Worm (Caenorhabditis elegans): ENCODE results near the gene nhr-281.

nhr-281 gene

DNA sequence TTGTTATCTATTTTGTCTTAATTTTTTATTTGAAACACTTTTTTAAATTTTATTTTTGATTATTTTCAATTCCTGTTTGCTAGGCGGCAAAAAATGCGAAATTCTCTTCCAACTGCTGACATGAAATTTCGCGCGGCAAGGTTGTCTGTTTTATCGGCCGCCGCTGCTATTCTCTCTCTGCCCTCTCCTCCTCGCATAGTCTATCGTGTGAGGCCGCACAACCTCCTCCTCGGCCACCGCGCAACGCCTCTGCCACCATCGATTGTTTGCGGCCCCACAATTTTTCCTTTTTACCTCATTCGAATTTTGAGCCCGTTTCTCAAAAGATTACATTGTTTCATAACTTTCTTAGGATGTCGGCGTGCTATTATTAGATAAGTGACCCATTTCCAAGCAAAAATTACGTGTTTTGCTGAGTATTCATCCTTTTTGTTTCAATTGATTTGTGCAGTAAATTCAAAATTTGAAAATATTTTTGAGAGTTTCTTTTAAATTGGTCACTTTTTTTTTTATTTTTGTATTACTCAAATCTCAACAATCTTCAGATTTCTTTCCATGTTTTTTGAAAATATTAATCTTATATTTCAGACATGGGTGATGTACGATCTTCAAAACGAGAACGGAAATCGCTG lies 14.2 kb upstream of the nhr-281 start, which contains the start of gene F28H6.4:
Gene F28H6.4 (plus strand): TSS at position 582 of the 632 bp plus-strand sequence.
- TF ChIP-seq lin-15B (tag; optimal IDR thresholded peaks at IDR 0.05) (peak; percentile 16), ztf-4 (tag; optimal IDR thresholded peaks at IDR 0.05) (no peak), ama-1 (optimal IDR thresholded peaks at IDR 0.05) (no peak), nhr-77 (tag; optimal IDR thresholded peaks at IDR 0.05) (no peak), fos-1 (tag; optimal IDR thresholded peaks at IDR 0.05) (no peak), R02D3.7 (tag; optimal IDR thresholded peaks at IDR 0.05) (no peak), egl-5 (tag; optimal IDR thresholded peaks at IDR 0.05) (no peak), ceh-82 (tag; optimal IDR thresholded peaks at IDR 0.05) (no peak), nhr-28 (tag; optimal IDR thresholded peaks at IDR 0.05) (no peak), sea-2 (GFP tag; optimal IDR thresholded peaks at IDR 0.05) (no peak), elt-2 (tag; optimal IDR thresholded peaks at IDR 0.05) (peak; percentile 3), lin-39 (tag; optimal IDR thresholded peaks at IDR 0.05) (peak; percentile 3), nfya-1 (tag; optimal IDR thresholded peaks at IDR 0.05; ENCODE audit: insufficient read depth) (peak; percentile 31), nhr-43 (tag; optimal IDR thresholded peaks at IDR 0.05; ENCODE audit: poor library complexity, severe bottlenecking) (no peak), nhr-23 (tag; optimal IDR thresholded peaks at IDR 0.05) (no peak), pqm-1 (tag; optimal IDR thresholded peaks at IDR 0.05) (no peak), hmg-11 (tag; optimal IDR thresholded peaks at IDR 0.05) (peak; percentile 43), aly-2 (tag; optimal IDR thresholded peaks at IDR 0.05) (no peak), elt-3 (tag; optimal IDR thresholded peaks at IDR 0.05) (no peak), pha-4 (tag; optimal IDR thresholded peaks at IDR 0.05) (peak; percentile 34)

DNA sequence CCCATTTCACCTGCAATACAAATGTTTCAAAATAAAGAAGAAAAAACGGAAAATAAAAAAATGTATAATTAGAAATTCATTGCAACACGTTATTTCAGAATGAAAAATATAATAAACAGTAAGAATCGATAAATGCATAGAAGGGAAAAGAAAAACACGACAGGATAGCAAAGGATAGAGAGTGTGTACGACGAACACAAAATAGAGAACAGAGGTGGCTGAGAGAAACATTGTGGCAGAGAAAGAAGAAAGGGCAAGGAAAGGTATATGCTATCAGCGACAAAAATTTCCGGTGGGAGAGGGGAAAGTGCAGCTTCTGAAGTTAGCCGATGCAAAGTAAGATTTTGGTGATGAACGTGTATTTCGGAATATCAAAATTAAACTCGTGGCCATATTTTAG lies 12.6 kb upstream of the nhr-281 start, which contains the start of gene F28H6.6:
Gene F28H6.6 (minus strand): TSS at position 10 of the 400 bp plus-strand sequence.
- no peak for TF ChIP-seq egl-27 (tag; optimal IDR thresholded peaks at IDR 0.05)
- peak; percentile 29 for TF ChIP-seq pha-4 (tag; optimal IDR thresholded peaks at IDR 0.05)

DNA sequence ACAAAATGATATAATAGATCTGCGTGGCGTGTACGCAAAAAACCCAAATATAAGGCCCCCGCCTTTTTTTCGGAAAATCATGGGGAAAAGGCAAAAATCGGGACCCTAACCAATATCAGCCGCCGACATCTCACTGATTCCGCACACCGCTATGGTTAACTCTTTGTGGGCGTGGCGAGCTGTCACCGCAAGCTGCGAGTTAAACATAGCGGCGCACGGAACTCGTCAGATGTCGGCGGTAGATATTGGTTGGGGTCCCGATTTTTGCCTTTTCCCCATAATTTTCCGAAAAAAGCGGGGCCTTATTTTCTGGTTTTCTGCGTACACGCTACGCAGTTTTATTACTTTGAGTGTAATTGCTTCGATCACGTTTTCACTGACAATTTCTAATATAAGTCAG lies 5.5 kb upstream of the nhr-281 start:
- no peak for TF ChIP-seq sea-2 (GFP tag; optimal IDR thresholded peaks at IDR 0.05)
- TF ChIP-seq ama-1 (optimal IDR thresholded peaks at IDR 0.05): no peak
- TF ChIP-seq fkh-2 (tag; optimal IDR thresholded peaks at IDR 0.05): no peak
- TF ChIP-seq ceh-28 (tag; optimal IDR thresholded peaks at IDR 0.05): no peak
- no peak for TF ChIP-seq nhr-76 (tag; optimal IDR thresholded peaks at IDR 0.05)
- no peak for TF ChIP-seq nhr-12 (tag; optimal IDR thresholded peaks at IDR 0.05)
- no peak for TF ChIP-seq nfya-1 (tag; optimal IDR thresholded peaks at IDR 0.05; ENCODE audit: insufficient read depth)

DNA sequence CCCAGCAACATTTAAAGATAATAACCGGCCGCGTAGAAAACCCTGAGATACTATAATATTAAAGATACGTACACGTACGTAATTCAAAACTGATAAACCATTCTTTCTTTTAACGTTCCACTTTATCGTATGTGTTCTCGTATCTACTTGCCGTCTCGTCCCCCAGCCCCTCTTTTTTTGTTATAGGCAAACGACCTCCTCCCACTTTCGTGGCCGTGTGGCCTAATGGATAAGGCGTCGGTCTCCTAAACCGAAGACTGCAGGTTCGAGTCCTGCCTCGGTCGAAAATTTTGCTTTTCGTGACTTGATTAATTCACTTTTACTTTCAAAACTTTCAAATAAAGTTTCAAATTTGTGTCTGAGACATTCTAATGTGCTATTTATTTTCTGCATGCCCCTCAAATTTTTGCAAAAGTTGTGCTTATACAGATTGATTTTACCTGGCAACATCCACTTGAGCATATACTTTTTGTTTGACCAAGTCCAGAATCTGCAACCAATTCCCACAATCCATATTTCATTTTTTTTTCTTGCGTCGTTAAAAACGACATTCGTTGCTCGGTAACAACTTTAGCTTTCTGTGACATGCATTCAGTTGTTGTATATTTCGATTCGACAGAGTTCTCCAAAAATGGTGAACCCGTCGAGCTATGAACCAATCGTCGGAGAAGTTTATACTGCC lies 2.4 kb upstream of the nhr-281 start, which contains the start of gene F28H6.7:
Gene F28H6.7 (plus strand): TSS at position 632 of the 682 bp plus-strand sequence.
- no peak for TF ChIP-seq skn-1 (tag; optimal IDR thresholded peaks at IDR 0.05)
- peak; percentile 58 for TF ChIP-seq hmg-11 (tag; optimal IDR thresholded peaks at IDR 0.05)
- TF ChIP-seq nhr-237 (tag; optimal IDR thresholded peaks at IDR 0.05): no peak
- peak; percentile 4 for TF ChIP-seq lin-39 (tag; optimal IDR thresholded peaks at IDR 0.05)
- peak; percentile 38 for TF ChIP-seq nhr-76 (tag; optimal IDR thresholded peaks at IDR 0.05)
- TF ChIP-seq egl-5 (tag; optimal IDR thresholded peaks at IDR 0.05): peak; percentile 40
- TF ChIP-seq egl-27 (tag; optimal IDR thresholded peaks at IDR 0.05): no peak
- peak; percentile 22 for TF ChIP-seq jun-1 (tag; optimal IDR thresholded peaks at IDR 0.05)
- TF ChIP-seq pha-4 (tag; optimal IDR thresholded peaks at IDR 0.05): no peak
- TF ChIP-seq nhr-25 (tag; optimal IDR thresholded peaks at IDR 0.05): peak; percentile 32
- TF ChIP-seq pqm-1 (tag; optimal IDR thresholded peaks at IDR 0.05): peak; percentile 36
- TF ChIP-seq nhr-43 (tag; optimal IDR thresholded peaks at IDR 0.05; ENCODE audit: poor library complexity, severe bottlenecking): peak; percentile 23
- peak; percentile 27 for TF ChIP-seq lsy-12 (tag; optimal IDR thresholded peaks at IDR 0.05)
- TF ChIP-seq elt-2 (tag; optimal IDR thresholded peaks at IDR 0.05): peak; percentile 59

DNA sequence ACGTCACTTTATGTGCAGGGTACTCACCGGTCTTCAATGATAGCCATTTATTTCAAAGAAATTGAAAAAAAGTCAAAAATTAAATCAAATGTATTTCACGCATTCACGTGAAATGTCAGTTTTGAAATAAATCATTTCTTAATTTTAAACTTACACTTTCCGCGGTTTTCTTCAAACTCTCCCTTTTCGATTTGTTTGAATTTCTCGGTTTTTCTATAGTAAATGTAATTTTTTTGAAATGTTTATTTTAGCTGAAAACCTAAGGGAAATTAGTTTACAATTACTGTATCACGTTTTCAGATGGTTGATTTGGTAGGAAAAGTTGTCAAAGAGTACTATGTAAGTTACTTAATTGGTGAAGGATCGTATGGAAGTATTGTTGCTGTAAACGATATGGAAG lies 5.0 kb downstream of the nhr-281 start, which contains the start of gene F16B12.7:
Gene F16B12.7 (plus strand): TSS at position 301 of the 400 bp plus-strand sequence.
- TF ChIP-seq fos-1 (tag; optimal IDR thresholded peaks at IDR 0.05) (no peak), nfya-1 (tag; optimal IDR thresholded peaks at IDR 0.05; ENCODE audit: insufficient read depth) (no peak), zag-1 (tag; optimal IDR thresholded peaks at IDR 0.05) (no peak), elt-2 (tag; optimal IDR thresholded peaks at IDR 0.05) (no peak), nhr-67 (tag; optimal IDR thresholded peaks at IDR 0.05) (no peak), aly-2 (tag; optimal IDR thresholded peaks at IDR 0.05) (no peak), unc-62 (GFP tag; optimal IDR thresholded peaks at IDR 0.05) (no peak), sea-2 (GFP tag; optimal IDR thresholded peaks at IDR 0.05) (no peak), hmg-11 (tag; optimal IDR thresholded peaks at IDR 0.05) (no peak), mml-1 (tag; optimal IDR thresholded peaks at IDR 0.05) (no peak), jun-1 (tag; optimal IDR thresholded peaks at IDR 0.05) (no peak), ztf-11 (tag; optimal IDR thresholded peaks at IDR 0.05) (no peak), unc-39 (tag; optimal IDR thresholded peaks at IDR 0.05) (no peak), ceh-82 (tag; optimal IDR thresholded peaks at IDR 0.05) (no peak), ZK546.5 (tag; optimal IDR thresholded peaks at IDR 0.05) (no peak), fkh-10 (GFP tag; optimal IDR thresholded peaks at IDR 0.05) (no peak), eor-1 (tag; optimal IDR thresholded peaks at IDR 0.05) (no peak), daf-12 (tag; optimal IDR thresholded peaks at IDR 0.05) (no peak)

Measured in whole organism, L3 larva.